Fruit fly (Drosophila melanogaster) whole organism, prepupa: Measurements from ENCODE around the gene EloB.

Experiments used
- CG10631 ChIP-seq: fragments of 200-800 bp; sonication (Bioruptor generic); optimal IDR thresholded peaks from 2 replicates; lab custom pipeline; 2016; ENCODE audit warnings: missing biosample characterization, missing genetic modification characterization
- CG10669 ChIP-seq: fragments of 200-800 bp; sonication (Bioruptor generic); optimal IDR thresholded peaks from 3 replicates; lab custom pipeline; 2018; ENCODE audit warnings: missing biosample characterization, mild to moderate bottlenecking, missing genetic modification characterization, moderate library complexity
- CG15336 ChIP-seq: fragments of 200-800 bp; sonication (Bioruptor generic); IDR thresholded peaks from 2 replicates; pipeline ENCODE4 v1.3.6; 2022; ENCODE audit warnings: missing biosample characterization, missing genetic modification characterization
- CG1621 ChIP-seq: fragments of 200-800 bp; sonication (Bioruptor generic); optimal IDR thresholded peaks from 3 replicates; lab custom pipeline; 2018; ENCODE audit warnings: missing biosample characterization, mild to moderate bottlenecking, missing genetic modification characterization
- CG31627 ChIP-seq: fragments of 200-800 bp; sonication (Bioruptor generic); optimal IDR thresholded peaks from 3 replicates; lab custom pipeline; 2016; ENCODE audit warnings: missing biosample characterization, missing genetic modification characterization
- CG32006 ChIP-seq: fragments of 200-800 bp; sonication (Bioruptor generic); optimal IDR thresholded peaks from 3 replicates; lab custom pipeline; 2017; ENCODE audit warnings: missing biosample characterization, mild to moderate bottlenecking, missing genetic modification characterization
- CG3919 ChIP-seq: fragments of 200-800 bp; sonication (Bioruptor generic); optimal IDR thresholded peaks from 3 replicates; lab custom pipeline; 2016; ENCODE audit warnings: missing biosample characterization, missing genetic modification characterization
- CG6163 ChIP-seq: fragments of 200-800 bp; sonication (Bioruptor generic); IDR thresholded peaks from 3 replicates; pipeline ENCODE4 v1.3.6; 2022; ENCODE audit warnings: missing biosample characterization, missing genetic modification characterization
- CG6276 ChIP-seq: fragments of 200-800 bp; sonication (Bioruptor generic); optimal IDR thresholded peaks from 2 replicates; lab custom pipeline; 2017; ENCODE audit warnings: missing biosample characterization, mild to moderate bottlenecking, missing genetic modification characterization
- CG6808 ChIP-seq: fragments of 200-800 bp; sonication (Bioruptor generic); optimal IDR thresholded peaks from 3 replicates; lab custom pipeline; 2017; ENCODE audit warnings: missing biosample characterization, missing genetic modification characterization, mild to moderate bottlenecking, moderate library complexity, missing genetic modification reagents
- CG6854 ChIP-seq: fragments of 200-800 bp; sonication (Bioruptor generic); optimal IDR thresholded peaks from 2 replicates; lab custom pipeline; 2017; ENCODE audit warnings: missing biosample characterization, mild to moderate bottlenecking, missing genetic modification characterization
- CG8119 ChIP-seq: fragments of 200-800 bp; sonication (Bioruptor generic); IDR thresholded peaks from 3 replicates; pipeline ENCODE4 v1.3.6; 2022; ENCODE audit warnings: missing biosample characterization, missing genetic modification characterization
- CG8319 ChIP-seq: fragments of 200-800 bp; sonication (Bioruptor generic); optimal IDR thresholded peaks from 3 replicates; lab custom pipeline; 2016; ENCODE audit warnings: missing biosample characterization, missing genetic modification characterization
- CG8632 ChIP-seq: fragments of 200-800 bp; sonication (Bioruptor generic); optimal IDR thresholded peaks from 3 replicates; lab custom pipeline; 2016; ENCODE audit warnings: missing biosample characterization, missing genetic modification characterization
- CG9139 ChIP-seq: fragments of 200-800 bp; sonication (Bioruptor generic); optimal IDR thresholded peaks from 3 replicates; lab custom pipeline; 2017; ENCODE audit warnings: missing biosample characterization, mild to moderate bottlenecking, missing genetic modification characterization
- Eip78C ChIP-seq: fragments of 200-800 bp; sonication (Bioruptor generic); peaks from one replicate; lab custom pipeline; 2016; ENCODE audit warnings: missing biosample characterization, missing genetic modification characterization
- Eip93F ChIP-seq: fragments of 200-800 bp; sonication (Bioruptor generic); optimal IDR thresholded peaks from 2 replicates; lab custom pipeline; 2016; ENCODE audit warnings: missing biosample characterization, mild to moderate bottlenecking, missing genetic modification characterization
- Ets96B ChIP-seq: fragments of 200-800 bp; optimal IDR thresholded peaks from 2 replicates; lab custom pipeline; 2019; ENCODE audit warnings: missing biosample characterization, mild to moderate bottlenecking, missing genetic modification characterization, moderate library complexity
- Gug ChIP-seq: fragments of 200-800 bp; sonication (Bioruptor generic); IDR thresholded peaks from 2 replicates; pipeline ENCODE4 v1.3.6; 2022; ENCODE audit warnings: missing biosample characterization, missing genetic modification characterization
- Hr39 ChIP-seq: fragments of 200-800 bp; sonication (Bioruptor generic); optimal IDR thresholded peaks from 2 replicates; lab custom pipeline; 2016; ENCODE audit warnings: missing biosample characterization, missing genetic modification characterization
- Hr4 ChIP-seq: fragments of 200-800 bp; sonication (Bioruptor generic); optimal IDR thresholded peaks from 3 replicates; lab custom pipeline; 2016; ENCODE audit warnings: missing biosample characterization, missing genetic modification characterization
- Lpt ChIP-seq: fragments of 200-800 bp; sonication (Bioruptor generic); optimal IDR thresholded peaks from 3 replicates; lab custom pipeline; 2016; ENCODE audit warnings: missing biosample characterization, missing genetic modification characterization
- Met ChIP-seq: fragments of 200-800 bp; sonication (Bioruptor generic); optimal IDR thresholded peaks from 3 replicates; lab custom pipeline; 2016; ENCODE audit warnings: missing biosample characterization, missing genetic modification characterization
- OdsH ChIP-seq: fragments of 200-800 bp; sonication (Bioruptor generic); optimal IDR thresholded peaks from 3 replicates; lab custom pipeline; 2016; ENCODE audit warnings: missing biosample characterization, missing genetic modification characterization
- Sox14 ChIP-seq: fragments of 200-800 bp; sonication (Bioruptor generic); optimal IDR thresholded peaks from 3 replicates; lab custom pipeline; 2016; ENCODE audit warnings: missing biosample characterization, missing genetic modification characterization
- Sox15 ChIP-seq: fragments of 200-800 bp; sonication (Bioruptor generic); optimal IDR thresholded peaks from 3 replicates; lab custom pipeline; 2016; ENCODE audit warnings: missing biosample characterization, missing genetic modification characterization
- dac ChIP-seq: fragments of 200-800 bp; sonication (Bioruptor generic); optimal IDR thresholded peaks from 2 replicates; lab custom pipeline; 2017; ENCODE audit warnings: missing biosample characterization, mild to moderate bottlenecking, missing genetic modification characterization
- eg ChIP-seq: fragments of 200-800 bp; sonication (Bioruptor generic); IDR thresholded peaks from 3 replicates; pipeline ENCODE4 v1.3.6; 2022; ENCODE audit warnings: missing biosample characterization, missing genetic modification characterization
- esn ChIP-seq: fragments of 200-800 bp; sonication (Bioruptor generic); optimal IDR thresholded peaks from 2 replicates; lab custom pipeline; 2016; ENCODE audit warnings: missing biosample characterization, mild to moderate bottlenecking, missing genetic modification characterization, moderate library complexity
- fd85E ChIP-seq: fragments of 200-800 bp; sonication (Bioruptor generic); optimal IDR thresholded peaks from 3 replicates; lab custom pipeline; 2016; ENCODE audit warnings: missing biosample characterization, missing genetic modification characterization
- fkh ChIP-seq: fragments of 200-800 bp; sonication (Bioruptor generic); optimal IDR thresholded peaks from 3 replicates; lab custom pipeline; 2017; ENCODE audit warnings: missing biosample characterization, mild to moderate bottlenecking, missing genetic modification characterization, moderate library complexity
- net ChIP-seq: fragments of 200-800 bp; sonication (Bioruptor generic); optimal IDR thresholded peaks from 3 replicates; lab custom pipeline; 2016; ENCODE audit warnings: missing biosample characterization, missing genetic modification characterization
- pdm3 ChIP-seq: fragments of 200-800 bp; sonication (Bioruptor generic); optimal IDR thresholded peaks from 3 replicates; lab custom pipeline; 2016; ENCODE audit warnings: missing biosample characterization, missing genetic modification characterization
- salr ChIP-seq, 2 experiments: fragments of 200-800 bp; sonication (Bioruptor generic); optimal IDR thresholded peaks; 3 replicates each; lab custom pipeline; 2016 to 2018; ENCODE audit warnings: missing biosample characterization in 2 of 2, missing genetic modification characterization in 2 of 2, mild to moderate bottlenecking in 1 of 2
- spab ChIP-seq: fragments of 200-800 bp; sonication (Bioruptor generic); optimal IDR thresholded peaks from 2 replicates; lab custom pipeline; 2017; ENCODE audit warnings: missing biosample characterization, mild to moderate bottlenecking, missing genetic modification characterization, missing genetic modification reagents
- ss ChIP-seq, 2 experiments: fragments of 200-800 bp; sonication (Bioruptor generic); optimal IDR thresholded peaks; 2 replicates in 1 of 2; 3 replicates in 1 of 2; lab custom pipeline; 2017 to 2018; ENCODE audit warnings: mild to moderate bottlenecking in 2 of 2, missing biosample characterization in 2 of 2, missing genetic modification characterization in 2 of 2, moderate library complexity in 1 of 2
- svp ChIP-seq: fragments of 200-800 bp; sonication (Bioruptor generic); peaks from one replicate; lab custom pipeline; 2016; ENCODE audit warnings: missing biosample characterization, missing genetic modification characterization
- topi ChIP-seq: fragments of 200-800 bp; sonication (Bioruptor generic); optimal IDR thresholded peaks from 3 replicates; lab custom pipeline; 2016; ENCODE audit warnings: missing biosample characterization, missing genetic modification characterization
- vri ChIP-seq: fragments of 200-800 bp; sonication (Bioruptor generic); optimal IDR thresholded peaks from 3 replicates; lab custom pipeline; 2016; ENCODE audit warnings: missing biosample characterization, mild to moderate bottlenecking, missing genetic modification characterization

The EloB gene

DNA sequence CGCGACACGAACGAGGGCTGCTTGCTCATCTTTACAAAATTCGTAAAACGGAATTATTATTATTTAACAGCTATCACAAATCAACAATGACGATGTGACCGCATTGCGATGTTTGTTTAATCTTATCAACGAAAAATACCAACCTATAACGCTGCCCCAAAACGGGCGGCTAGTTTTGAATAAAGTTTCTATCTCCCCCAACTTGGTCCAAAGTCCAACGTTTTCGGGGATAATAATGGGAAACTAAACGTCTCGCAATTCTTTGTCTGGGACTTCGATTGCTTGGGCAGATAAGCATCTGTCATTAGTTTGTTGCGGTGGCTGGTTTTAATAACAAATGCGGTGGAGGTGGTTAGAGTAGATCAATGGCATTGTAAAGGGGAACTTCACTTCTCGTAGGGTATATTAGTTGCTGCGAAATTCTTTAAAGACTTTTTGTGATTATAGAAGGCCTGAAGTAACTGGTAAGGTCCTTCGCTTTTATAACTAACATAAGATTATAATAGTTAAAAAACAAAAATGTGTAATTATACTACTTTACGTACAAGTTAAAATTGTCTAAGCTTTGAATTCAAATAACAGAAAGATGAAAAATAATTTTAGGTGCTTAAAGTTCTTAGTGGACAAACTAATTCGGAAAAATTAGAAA lies 19.5 kb downstream of the EloB start, which contains the start of gene CG15922:
Gene CG15922 (minus strand): TSS at position 262 of the 649 bp plus-strand sequence.
- TF ChIP-seq CG10631 (GFP tag; lab: Kevin White, UChicago) (peak; percentile 18), ss (GFP tag; optimal IDR thresholded peaks at IDR 0.05; lab: Kevin White, UChicago) (peak in 1 of 2 experiments; percentile 41), OdsH (GFP tag; lab: Kevin White, UChicago) (peak; percentile 38), CG9139 (peak; percentile 57), fd85E (GFP tag; lab: Kevin White, UChicago) (no peak), vri (peak; percentile 4), CG6163 (GFP tag; lab: Robert Waterston, UW) (no peak), eg (GFP tag; lab: Robert Waterston, UW) (peak; percentile 44; the same call in 2 of the 3 replicates), CG31627 (GFP tag; lab: Kevin White, UChicago) (no peak), CG3919 (GFP tag; lab: Kevin White, UChicago) (peak; percentile 17), Eip93F (no peak), salr (GFP tag; optimal IDR thresholded peaks at IDR 0.05; lab: Kevin White, UChicago) (peak in 1 of 2 experiments; percentile 49), Ets96B (tag; lab: Kevin White, UChicago) (no peak), CG10669 (peak; percentile 11), pdm3 (GFP tag; lab: Kevin White, UChicago) (peak; percentile 13), Hr4 (peak; percentile 36), dac (GFP tag; lab: Kevin White, UChicago) (no peak), CG15336 (GFP tag; lab: Robert Waterston, UW) (0 out of 2 replicates have a peak, but pooled peaks have one; percentile 28), Eip78C (peak; percentile 28), CG8119 (GFP tag; lab: Robert Waterston, UW) (peak; percentile 37; the same call in 2 of the 3 replicates), fkh (GFP tag; lab: Kevin White, UChicago) (peak; percentile 55), Hr39 (GFP tag; lab: Kevin White, UChicago) (peak; percentile 7), svp (peak; percentile 21), CG6276 (GFP tag; lab: Kevin White, UChicago) (peak; percentile 64), CG32006 (GFP tag; lab: Kevin White, UChicago) (peak; percentile 35), net (GFP tag; lab: Kevin White, UChicago) (peak; percentile 44), Sox14 (GFP tag; lab: Kevin White, UChicago) (no peak), CG6808 (GFP tag; lab: Kevin White, UChicago) (peak; percentile 49)

DNA sequence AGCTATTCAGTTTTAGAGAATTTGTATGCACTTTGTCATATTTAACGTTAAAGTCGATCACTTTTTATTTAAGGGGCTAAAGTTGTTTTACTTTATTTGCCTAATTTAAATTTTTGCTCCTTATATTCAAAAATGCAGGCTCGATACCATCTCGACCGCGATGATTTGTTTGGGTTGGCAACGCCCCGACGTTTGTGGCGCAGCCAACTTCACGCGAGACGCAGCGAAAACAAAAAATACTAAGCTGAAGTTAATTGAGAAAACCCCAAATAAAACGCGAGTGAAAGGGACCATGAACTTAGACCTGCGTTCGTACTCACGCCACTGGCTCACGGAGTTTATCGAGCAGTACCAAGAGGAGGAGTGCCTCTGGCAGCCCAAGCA lies 21.6 kb downstream of the EloB start:
- TF ChIP-seq salr (GFP tag; optimal IDR thresholded peaks at IDR 0.05; lab: Kevin White, UChicago), result peak in 1 of 2 experiments; percentile 3
- TF ChIP-seq CG1621 (tag; lab: Kevin White, UChicago), result no peak
- TF ChIP-seq Met, result peak; percentile 6
- no peak for TF ChIP-seq CG8319 (GFP tag; lab: Kevin White, UChicago)
- TF ChIP-seq Sox15 (GFP tag; lab: Kevin White, UChicago), result no peak
- TF ChIP-seq CG10631 (GFP tag; lab: Kevin White, UChicago), result peak; percentile 9
- TF ChIP-seq Lpt (GFP tag; lab: Kevin White, UChicago), result no peak
- no peak for TF ChIP-seq spab (GFP tag; lab: Kevin White, UChicago)
- TF ChIP-seq esn (GFP tag; lab: Kevin White, UChicago), result peak; percentile 10
- peak; percentile 71 for TF ChIP-seq svp
- no peak for TF ChIP-seq CG8632 (GFP tag; lab: Kevin White, UChicago)
- no peak for TF ChIP-seq CG6854 (GFP tag; lab: Kevin White, UChicago)
- no peak for TF ChIP-seq Gug (GFP tag; lab: Robert Waterston, UW)
- no peak for TF ChIP-seq topi (GFP tag; lab: Kevin White, UChicago)
